Worm (Caenorhabditis elegans): ENCODE measurements around the gene cyp-13A5.

The cyp-13A5 gene

DNA sequence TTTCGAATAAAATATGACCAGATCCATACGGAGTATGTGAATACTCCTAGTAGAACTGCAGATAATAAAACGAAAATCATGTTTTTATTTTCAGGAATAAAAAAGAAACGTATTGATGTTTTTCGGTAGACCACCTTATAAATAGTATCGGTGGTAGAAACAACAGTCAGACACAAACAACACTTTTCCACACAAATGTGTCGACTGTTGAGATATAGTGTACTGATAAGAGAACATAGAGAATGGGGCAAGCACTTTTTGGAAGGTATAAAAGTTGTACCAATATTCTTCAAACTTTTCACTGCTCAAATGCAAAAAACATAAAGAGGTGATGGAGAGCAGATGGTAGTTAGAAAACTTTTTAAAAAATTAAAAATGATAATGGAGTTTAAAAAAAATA, 2.5 kb upstream of the cyp-13A5 start, which contains the start of gene cyp-13A6:
cyp-13A6 (minus strand) TSS at position 180 of the 400 bp plus-strand sequence.
- TF ChIP-seq ztf-22 (GFP tag; optimal IDR thresholded peaks at IDR 0.05): no peak
- peak; percentile 43 for TF ChIP-seq nhr-80 (tag; optimal IDR thresholded peaks at IDR 0.05)
- TF ChIP-seq efl-1 (GFP tag; optimal IDR thresholded peaks at IDR 0.05): no peak
- TF ChIP-seq pha-4 (tag; optimal IDR thresholded peaks at IDR 0.05): no peak

DNA sequence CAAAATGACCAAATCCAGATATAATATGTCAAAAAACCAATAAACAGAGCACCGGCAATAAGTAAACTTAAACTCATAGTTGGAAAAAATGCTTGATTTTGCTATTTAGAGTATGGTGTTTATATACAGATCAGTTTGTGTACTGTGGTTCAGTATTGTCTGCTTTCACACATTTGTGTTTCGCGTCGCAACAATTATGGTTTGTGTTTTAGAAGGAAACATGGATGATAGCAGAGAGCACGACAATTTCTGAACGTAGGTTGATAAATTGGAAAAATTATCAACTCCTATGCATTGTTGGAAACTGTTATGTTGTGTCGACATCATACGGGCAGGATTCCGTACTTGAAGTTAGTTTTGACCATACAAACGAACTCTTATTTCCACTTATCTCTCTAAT, 2.5 kb downstream of the cyp-13A5 start, which contains the start of gene cyp-13A4:
cyp-13A4 (minus strand) TSS at position 77 of the 400 bp plus-strand sequence.
- no peak for TF ChIP-seq ceh-91 (GFP tag; IDR thresholded peaks at IDR 0.05)
- TF ChIP-seq B0261.1 (tag; optimal IDR thresholded peaks at IDR 0.05): no peak
- no peak for TF ChIP-seq F23B12.7 (tag; optimal IDR thresholded peaks at IDR 0.05; ENCODE audit: insufficient read depth)
- no peak for TF ChIP-seq ccch-3 (GFP tag; optimal IDR thresholded peaks at IDR 0.05)
- peak; percentile 80 for TF ChIP-seq nhr-80 (tag; optimal IDR thresholded peaks at IDR 0.05)
- no peak for TF ChIP-seq cebp-1 (GFP tag; IDR thresholded peaks at IDR 0.05)
- TF ChIP-seq cebp-1 (tag; optimal IDR thresholded peaks at IDR 0.05): no peak
- TF ChIP-seq mel-28 (tag; optimal IDR thresholded peaks at IDR 0.05; ENCODE audit: borderline replicate concordance): no peak

DNA sequence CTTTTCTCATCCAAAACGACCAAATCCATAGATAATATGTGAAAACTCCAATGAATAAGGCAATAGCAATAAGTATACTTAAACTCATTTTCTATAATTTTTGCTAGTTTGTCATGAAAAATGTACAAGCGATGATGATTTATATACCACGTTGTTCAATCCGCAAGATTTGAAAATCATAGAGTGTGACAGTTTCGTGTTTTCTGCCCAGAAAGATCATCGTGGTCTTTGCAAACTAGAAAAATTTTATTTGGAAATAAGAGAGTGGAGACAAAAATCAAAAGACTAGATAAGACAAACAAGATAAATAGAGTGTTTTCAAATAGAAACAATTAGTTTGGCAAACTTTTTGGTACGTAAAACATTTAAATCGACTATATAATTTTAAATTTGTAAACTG, 7.0 kb downstream of the cyp-13A5 start, which contains the start of gene cyp-13A3:
cyp-13A3 (minus strand) TSS at position 101 of the 400 bp plus-strand sequence.
- TF ChIP-seq tbx-9 (tag; optimal IDR thresholded peaks at IDR 0.05; ENCODE audit: borderline replicate concordance) (no peak), T07F8.4 (tag; optimal IDR thresholded peaks at IDR 0.05) (no peak), ceh-100 (GFP tag; IDR thresholded peaks at IDR 0.05) (no peak), F23B12.7 (tag; optimal IDR thresholded peaks at IDR 0.05; ENCODE audit: insufficient read depth) (no peak), F37B4.10 (GFP tag; IDR thresholded peaks at IDR 0.05) (no peak), lin-54 (GFP tag; optimal IDR thresholded peaks at IDR 0.05) (no peak), lin-40 (tag; optimal IDR thresholded peaks at IDR 0.05) (no peak), tbp1 (GFP tag; optimal IDR thresholded peaks at IDR 0.05) (no peak), ceh-79 (tag; optimal IDR thresholded peaks at IDR 0.05) (no peak), chd-7 (tag; optimal IDR thresholded peaks at IDR 0.05) (no peak), B0035.1 (tag; optimal IDR thresholded peaks at IDR 0.05) (no peak), nhr-27 (tag; optimal IDR thresholded peaks at IDR 0.05) (no peak), repo-1 (tag; optimal IDR thresholded peaks at IDR 0.05) (no peak), C17E4.6 (GFP tag; IDR thresholded peaks at IDR 0.05) (no peak), ceh-40 (GFP tag; IDR thresholded peaks at IDR 0.05) (no peak), attf-3 (GFP tag; conservative IDR thresholded peaks at IDR 0.05) (no peak), hsf-1 (GFP tag; IDR thresholded peaks at IDR 0.05) (no peak), madf-10 (tag; optimal IDR thresholded peaks at IDR 0.05) (no peak), unc-130 (GFP tag; optimal IDR thresholded peaks at IDR 0.05) (no peak), hmg-20 (GFP tag; IDR thresholded peaks at IDR 0.05) (no peak)

DNA sequence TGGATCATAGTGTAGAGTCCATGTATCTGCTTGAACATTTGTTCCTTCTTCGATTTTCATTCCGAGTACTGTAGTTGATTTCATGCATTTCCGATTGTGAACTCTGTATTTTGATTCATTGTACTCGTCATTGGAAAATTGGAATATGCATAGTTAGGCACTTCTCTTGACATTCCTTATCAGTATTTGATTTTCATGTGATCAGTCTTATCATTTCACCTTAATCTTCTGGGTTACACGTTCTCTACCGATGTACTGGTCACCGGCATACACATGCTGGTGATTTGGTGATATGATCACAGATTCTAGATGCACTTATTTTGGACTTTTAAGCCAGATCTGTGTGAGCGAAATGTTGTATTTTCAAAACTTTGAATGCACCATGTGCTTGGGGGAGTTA, 9.0 kb downstream of the cyp-13A5 start:
- TF ChIP-seq mcd-1 (GFP tag; IDR thresholded peaks at IDR 0.05): no peak
- TF ChIP-seq rcor-1 (GFP tag; IDR thresholded peaks at IDR 0.05): no peak
- TF ChIP-seq ets-4 (GFP tag; optimal IDR thresholded peaks at IDR 0.05): peak; percentile 53
- TF ChIP-seq ceh-40 (GFP tag; IDR thresholded peaks at IDR 0.05): no peak
- no peak for TF ChIP-seq madf-3 (GFP tag; IDR thresholded peaks at IDR 0.05)
- no peak for TF ChIP-seq chd-7 (tag; optimal IDR thresholded peaks at IDR 0.05)
- no peak for TF ChIP-seq Y53F4B.3 (GFP tag; IDR thresholded peaks at IDR 0.05)
- peak; percentile 66 for TF ChIP-seq atf-7 (tag; optimal IDR thresholded peaks at IDR 0.05)
- TF ChIP-seq ztf-22 (GFP tag; optimal IDR thresholded peaks at IDR 0.05): peak; percentile 38
- TF ChIP-seq tbx-9 (tag; optimal IDR thresholded peaks at IDR 0.05; ENCODE audit: borderline replicate concordance): no peak
- TF ChIP-seq lin-54 (GFP tag; optimal IDR thresholded peaks at IDR 0.05): no peak
- TF ChIP-seq lag-1 (GFP tag; IDR thresholded peaks at IDR 0.05): no peak
- no peak for TF ChIP-seq rec-8 (tag; optimal IDR thresholded peaks at IDR 0.05)
- TF ChIP-seq snpc-1.3 (tag; optimal IDR thresholded peaks at IDR 0.05; ENCODE audit: insufficient read depth): no peak
- TF ChIP-seq ztf-18 (tag; optimal IDR thresholded peaks at IDR 0.05): no peak
- peak; percentile 7; the same call in 1 of the 2 replicates for TF ChIP-seq cebp-1 (GFP tag; IDR thresholded peaks at IDR 0.05)
- no peak for TF ChIP-seq cebp-1 (tag; optimal IDR thresholded peaks at IDR 0.05)
- no peak for TF ChIP-seq pha-4 (tag; optimal IDR thresholded peaks at IDR 0.05)
- no peak for TF ChIP-seq F33H1.4 (GFP tag; IDR thresholded peaks at IDR 0.05)
- no peak for TF ChIP-seq bed-1 (GFP tag; IDR thresholded peaks at IDR 0.05)
- TF ChIP-seq him-1 (tag; optimal IDR thresholded peaks at IDR 0.05): no peak
